Fruit fly (Drosophila melanogaster) whole organism, prepupa: ENCODE measurements around the gene CG15544.

Experiments
- Blimp-1 ChIP-seq: fragments of 200-800 bp; sonication (Bioruptor generic); optimal IDR thresholded peaks from 3 replicates; lab custom pipeline; 2017; ENCODE audit warnings: missing biosample characterization, missing genetic modification characterization, mild to moderate bottlenecking, moderate library complexity, missing genetic modification reagents
- CG11294 ChIP-seq: fragments of 200-800 bp; sonication (Bioruptor generic); IDR thresholded peaks from 2 replicates; pipeline ENCODE4 v1.3.6; 2022; ENCODE audit warnings: missing biosample characterization, missing genetic modification characterization
- CG11762 ChIP-seq: fragments of 200-800 bp; sonication (Bioruptor generic); optimal IDR thresholded peaks from 3 replicates; lab custom pipeline; 2016; ENCODE audit warnings: missing biosample characterization, missing genetic modification characterization; ENCODE audit not compliant: insufficient read depth
- CG15336 ChIP-seq: fragments of 200-800 bp; sonication (Bioruptor generic); IDR thresholded peaks from 2 replicates; pipeline ENCODE4 v1.3.6; 2022; ENCODE audit warnings: missing biosample characterization, missing genetic modification characterization
- CG1621 ChIP-seq: fragments of 200-800 bp; sonication (Bioruptor generic); optimal IDR thresholded peaks from 3 replicates; lab custom pipeline; 2018; ENCODE audit warnings: missing biosample characterization, mild to moderate bottlenecking, missing genetic modification characterization
- CG16779 ChIP-seq: fragments of 200-800 bp; sonication (Bioruptor generic); optimal IDR thresholded peaks from 3 replicates; lab custom pipeline; 2017; ENCODE audit warnings: missing biosample characterization, mild to moderate bottlenecking, missing genetic modification characterization
- CG3032 ChIP-seq: fragments of 200-800 bp; optimal IDR thresholded peaks from 2 replicates; lab custom pipeline; 2019; ENCODE audit warnings: missing biosample characterization, mild to moderate bottlenecking, missing genetic modification characterization, moderate library complexity
- CG31627 ChIP-seq: fragments of 200-800 bp; sonication (Bioruptor generic); optimal IDR thresholded peaks from 3 replicates; lab custom pipeline; 2016; ENCODE audit warnings: missing biosample characterization, missing genetic modification characterization
- CG34406 ChIP-seq: fragments of 200-800 bp; sonication (Bioruptor generic); optimal IDR thresholded peaks from 3 replicates; lab custom pipeline; 2016; ENCODE audit warnings: missing biosample characterization, missing genetic modification characterization
- CG6276 ChIP-seq: fragments of 200-800 bp; sonication (Bioruptor generic); optimal IDR thresholded peaks from 2 replicates; lab custom pipeline; 2017; ENCODE audit warnings: missing biosample characterization, mild to moderate bottlenecking, missing genetic modification characterization
- CG6792 ChIP-seq: fragments of 200-800 bp; sonication (Bioruptor generic); optimal IDR thresholded peaks from 3 replicates; lab custom pipeline; 2016; ENCODE audit warnings: missing biosample characterization, missing genetic modification characterization
- CG6854 ChIP-seq: fragments of 200-800 bp; sonication (Bioruptor generic); optimal IDR thresholded peaks from 2 replicates; lab custom pipeline; 2017; ENCODE audit warnings: missing biosample characterization, mild to moderate bottlenecking, missing genetic modification characterization
- CG7368 ChIP-seq: fragments of 200-800 bp; sonication (Bioruptor generic); optimal IDR thresholded peaks from 3 replicates; lab custom pipeline; 2016; ENCODE audit warnings: missing biosample characterization, missing genetic modification characterization
- CG8119 ChIP-seq: fragments of 200-800 bp; sonication (Bioruptor generic); IDR thresholded peaks from 3 replicates; pipeline ENCODE4 v1.3.6; 2022; ENCODE audit warnings: missing biosample characterization, missing genetic modification characterization
- CG8319 ChIP-seq: fragments of 200-800 bp; sonication (Bioruptor generic); optimal IDR thresholded peaks from 3 replicates; lab custom pipeline; 2016; ENCODE audit warnings: missing biosample characterization, missing genetic modification characterization
- CG9139 ChIP-seq: fragments of 200-800 bp; sonication (Bioruptor generic); optimal IDR thresholded peaks from 3 replicates; lab custom pipeline; 2017; ENCODE audit warnings: missing biosample characterization, mild to moderate bottlenecking, missing genetic modification characterization
- Eip75B ChIP-seq: fragments of 200-800 bp; sonication (Bioruptor generic); optimal IDR thresholded peaks from 3 replicates; lab custom pipeline; 2016; ENCODE audit warnings: missing biosample characterization, missing genetic modification characterization
- Eip78C ChIP-seq: fragments of 200-800 bp; sonication (Bioruptor generic); peaks from one replicate; lab custom pipeline; 2016; ENCODE audit warnings: missing biosample characterization, missing genetic modification characterization
- Ets21C ChIP-seq: fragments of 200-800 bp; sonication (Bioruptor generic); optimal IDR thresholded peaks from 3 replicates; lab custom pipeline; 2016; ENCODE audit warnings: missing biosample characterization, missing genetic modification characterization
- Ets96B ChIP-seq: fragments of 200-800 bp; optimal IDR thresholded peaks from 2 replicates; lab custom pipeline; 2019; ENCODE audit warnings: missing biosample characterization, mild to moderate bottlenecking, missing genetic modification characterization, moderate library complexity
- Gug ChIP-seq: fragments of 200-800 bp; sonication (Bioruptor generic); IDR thresholded peaks from 2 replicates; pipeline ENCODE4 v1.3.6; 2022; ENCODE audit warnings: missing biosample characterization, missing genetic modification characterization
- Hr38 ChIP-seq: sonication (Bioruptor generic); optimal IDR thresholded peaks from 2 replicates; lab custom pipeline; 2016; ENCODE audit warnings: missing biosample characterization, missing genetic modification characterization
- Hr39 ChIP-seq: fragments of 200-800 bp; sonication (Bioruptor generic); optimal IDR thresholded peaks from 2 replicates; lab custom pipeline; 2016; ENCODE audit warnings: missing biosample characterization, missing genetic modification characterization
- Hr4 ChIP-seq: fragments of 200-800 bp; sonication (Bioruptor generic); optimal IDR thresholded peaks from 3 replicates; lab custom pipeline; 2016; ENCODE audit warnings: missing biosample characterization, missing genetic modification characterization
- Lpt ChIP-seq: fragments of 200-800 bp; sonication (Bioruptor generic); optimal IDR thresholded peaks from 3 replicates; lab custom pipeline; 2016; ENCODE audit warnings: missing biosample characterization, missing genetic modification characterization
- OdsH ChIP-seq: fragments of 200-800 bp; sonication (Bioruptor generic); optimal IDR thresholded peaks from 3 replicates; lab custom pipeline; 2016; ENCODE audit warnings: missing biosample characterization, missing genetic modification characterization
- Smox ChIP-seq: fragments of 200-800 bp; sonication (Bioruptor generic); optimal IDR thresholded peaks from 3 replicates; lab custom pipeline; 2016; ENCODE audit warnings: missing biosample characterization, missing genetic modification characterization
- Sox102F ChIP-seq: fragments of 200-800 bp; sonication (Bioruptor generic); optimal IDR thresholded peaks from 2 replicates; lab custom pipeline; 2016; ENCODE audit warnings: missing biosample characterization, mild to moderate bottlenecking, missing genetic modification characterization
- achi ChIP-seq: fragments of 200-800 bp; sonication (Bioruptor generic); optimal IDR thresholded peaks from 3 replicates; lab custom pipeline; 2016; ENCODE audit warnings: missing biosample characterization, missing genetic modification characterization
- acj6 ChIP-seq: fragments of 200-800 bp; sonication (Bioruptor generic); optimal IDR thresholded peaks from 3 replicates; lab custom pipeline; 2016; ENCODE audit warnings: missing biosample characterization, missing genetic modification characterization
- dsx ChIP-seq: fragments of 200-800 bp; optimal IDR thresholded peaks from 3 replicates; lab custom pipeline; 2019; ENCODE audit warnings: missing biosample characterization, mild to moderate bottlenecking, missing genetic modification characterization, moderate library complexity; ENCODE audit not compliant: poor library complexity, severe bottlenecking
- eg ChIP-seq: fragments of 200-800 bp; sonication (Bioruptor generic); IDR thresholded peaks from 3 replicates; pipeline ENCODE4 v1.3.6; 2022; ENCODE audit warnings: missing biosample characterization, missing genetic modification characterization
- fd59A ChIP-seq: fragments of 200-800 bp; sonication (Bioruptor generic); optimal IDR thresholded peaks from 2 replicates; lab custom pipeline; 2017; ENCODE audit warnings: missing biosample characterization, mild to moderate bottlenecking, missing genetic modification characterization, missing genetic modification reagents
- fd85E ChIP-seq: fragments of 200-800 bp; sonication (Bioruptor generic); optimal IDR thresholded peaks from 3 replicates; lab custom pipeline; 2016; ENCODE audit warnings: missing biosample characterization, missing genetic modification characterization
- fkh ChIP-seq: fragments of 200-800 bp; sonication (Bioruptor generic); optimal IDR thresholded peaks from 3 replicates; lab custom pipeline; 2017; ENCODE audit warnings: missing biosample characterization, mild to moderate bottlenecking, missing genetic modification characterization, moderate library complexity
- net ChIP-seq: fragments of 200-800 bp; sonication (Bioruptor generic); optimal IDR thresholded peaks from 3 replicates; lab custom pipeline; 2016; ENCODE audit warnings: missing biosample characterization, missing genetic modification characterization
- pdm3 ChIP-seq: fragments of 200-800 bp; sonication (Bioruptor generic); optimal IDR thresholded peaks from 3 replicates; lab custom pipeline; 2016; ENCODE audit warnings: missing biosample characterization, missing genetic modification characterization
- salr ChIP-seq, 2 experiments: fragments of 200-800 bp; sonication (Bioruptor generic); optimal IDR thresholded peaks; 3 replicates each; lab custom pipeline; 2016 to 2018; ENCODE audit warnings: missing biosample characterization in 2 of 2, missing genetic modification characterization in 2 of 2, mild to moderate bottlenecking in 1 of 2
- spab ChIP-seq: fragments of 200-800 bp; sonication (Bioruptor generic); optimal IDR thresholded peaks from 2 replicates; lab custom pipeline; 2017; ENCODE audit warnings: missing biosample characterization, mild to moderate bottlenecking, missing genetic modification characterization, missing genetic modification reagents
- ss ChIP-seq, 2 experiments: fragments of 200-800 bp; sonication (Bioruptor generic); optimal IDR thresholded peaks; 2 replicates in 1 of 2; 3 replicates in 1 of 2; lab custom pipeline; 2017 to 2018; ENCODE audit warnings: mild to moderate bottlenecking in 2 of 2, missing biosample characterization in 2 of 2, missing genetic modification characterization in 2 of 2, moderate library complexity in 1 of 2
- svp ChIP-seq: fragments of 200-800 bp; sonication (Bioruptor generic); peaks from one replicate; lab custom pipeline; 2016; ENCODE audit warnings: missing biosample characterization, missing genetic modification characterization
- topi ChIP-seq: fragments of 200-800 bp; sonication (Bioruptor generic); optimal IDR thresholded peaks from 3 replicates; lab custom pipeline; 2016; ENCODE audit warnings: missing biosample characterization, missing genetic modification characterization
- vri ChIP-seq: fragments of 200-800 bp; sonication (Bioruptor generic); optimal IDR thresholded peaks from 3 replicates; lab custom pipeline; 2016; ENCODE audit warnings: missing biosample characterization, mild to moderate bottlenecking, missing genetic modification characterization

The CG15544 gene

DNA sequence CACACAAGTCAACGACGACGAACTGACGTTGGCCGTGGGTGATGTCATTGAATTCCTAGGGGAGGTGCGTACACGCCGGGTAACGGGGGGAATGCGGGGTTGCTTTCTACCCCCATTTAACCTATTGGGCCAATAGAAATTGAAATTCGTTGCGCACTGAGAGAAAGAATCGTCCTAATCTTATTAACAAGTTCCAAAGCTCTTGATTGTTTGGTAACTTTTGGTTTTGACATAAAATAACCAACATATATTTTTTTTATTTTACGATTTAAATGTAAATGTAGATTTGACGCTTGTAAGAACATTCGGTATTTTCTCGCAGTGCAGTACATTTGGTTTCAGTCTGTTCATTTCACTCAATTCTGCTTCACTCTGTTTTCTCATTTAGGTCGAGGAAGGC lies 10.4 kb upstream of the CG15544 start (continued):
- TF ChIP-seq CG34406 (GFP tag; lab: Kevin White, UChicago), result peak; percentile 35
- peak; percentile 50 for TF ChIP-seq CG6792 (GFP tag; lab: Kevin White, UChicago)
- TF ChIP-seq spab, result no peak
- TF ChIP-seq achi (GFP tag; lab: Kevin White, UChicago), result peak; percentile 33
- TF ChIP-seq Lpt (GFP tag; lab: Kevin White, UChicago), result no peak
- peak; percentile 57 for TF ChIP-seq Eip75B (GFP tag; lab: Kevin White, UChicago)
- peak in 1 of 2 experiments; percentile 20 for TF ChIP-seq ss (GFP tag; optimal IDR thresholded peaks at IDR 0.05; lab: Kevin White, UChicago)
- peak; percentile 1 for TF ChIP-seq CG11762
- TF ChIP-seq Ets21C, result peak; percentile 12
- TF ChIP-seq dsx (GFP tag; lab: Kevin White, UChicago), result peak; percentile 24
- TF ChIP-seq Smox, result peak; percentile 38
- no peak for TF ChIP-seq CG16779 (tag; lab: Kevin White, UChicago)
- no peak for TF ChIP-seq fd85E (GFP tag; lab: Kevin White, UChicago)
- 0 out of 3 replicates have a peak, but pooled peaks have one; percentile 21 for TF ChIP-seq CG8119 (GFP tag; lab: Robert Waterston, UW)
- 0 out of 2 replicates have a peak, but pooled peaks have one; percentile 14 for TF ChIP-seq CG11294 (GFP tag; lab: Robert Waterston, UW)
- peak; percentile 56 for TF ChIP-seq vri
- no peak for TF ChIP-seq CG1621
- peak; percentile 76 for TF ChIP-seq Eip78C (GFP tag; lab: Kevin White, UChicago)
- no peak; the same call in 1 of the 2 replicates for TF ChIP-seq Gug
- peak; percentile 55 for TF ChIP-seq Hr39 (GFP tag; lab: Kevin White, UChicago)

DNA sequence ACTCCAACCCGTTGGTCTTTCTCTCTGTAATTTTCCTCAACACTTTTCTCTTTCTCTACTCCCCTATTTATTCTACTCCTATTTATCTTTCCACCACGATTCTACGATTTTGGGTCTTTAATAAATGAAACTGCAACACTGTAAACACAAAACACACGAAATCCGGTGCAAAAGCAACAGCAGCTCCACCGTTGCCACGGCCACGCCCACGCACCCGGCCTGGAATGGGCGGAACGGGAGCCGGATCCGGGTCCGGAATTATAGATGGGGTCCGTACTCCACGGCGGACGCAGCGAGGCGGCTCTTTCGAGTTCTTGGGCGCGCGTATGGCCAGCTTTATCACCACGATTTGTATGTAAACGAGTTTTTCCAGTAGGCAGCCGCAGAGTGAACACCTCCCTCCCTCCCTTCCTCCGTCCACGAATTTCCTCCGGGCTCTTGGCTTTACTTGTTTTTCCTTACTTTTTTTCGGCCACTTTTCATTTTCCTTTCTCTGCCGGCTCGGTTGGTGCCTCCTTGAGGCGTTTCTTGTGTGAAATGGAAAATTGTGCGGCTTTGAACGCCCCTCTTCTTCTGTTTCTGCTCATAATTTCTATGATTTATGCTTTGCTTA lies 6.8 kb upstream of the CG15544 start:
- TF ChIP-seq dsx (GFP tag; lab: Kevin White, UChicago), result no peak
- no peak for TF ChIP-seq CG11294 (GFP tag; lab: Robert Waterston, UW)
- no peak for TF ChIP-seq Hr39 (GFP tag; lab: Kevin White, UChicago)
- no peak for TF ChIP-seq net (GFP tag; lab: Kevin White, UChicago)
- no peak for TF ChIP-seq CG6854
- no peak for TF ChIP-seq eg (GFP tag; lab: Robert Waterston, UW)
- no peak for TF ChIP-seq Hr38 (GFP tag; lab: Kevin White, UChicago)
- TF ChIP-seq OdsH (GFP tag; lab: Kevin White, UChicago), result no peak
- TF ChIP-seq CG1621, result peak; percentile 75
- TF ChIP-seq Smox, result no peak
- TF ChIP-seq fkh (GFP tag; lab: Kevin White, UChicago), result peak; percentile 62
- no peak for TF ChIP-seq fd85E (GFP tag; lab: Kevin White, UChicago)
- no peak for TF ChIP-seq Sox102F (GFP tag; lab: Kevin White, UChicago)
- no peak for TF ChIP-seq CG8319 (GFP tag; lab: Kevin White, UChicago)
- no peak for TF ChIP-seq pdm3 (GFP tag; lab: Kevin White, UChicago)
- no peak for TF ChIP-seq CG6792 (GFP tag; lab: Kevin White, UChicago)
- no peak for TF ChIP-seq fd59A (GFP tag; lab: Kevin White, UChicago)
- peak in 1 of 2 experiments; percentile 63 for TF ChIP-seq salr (GFP tag; optimal IDR thresholded peaks at IDR 0.05; lab: Kevin White, UChicago)
- no peak for TF ChIP-seq Eip75B (GFP tag; lab: Kevin White, UChicago)
- TF ChIP-seq acj6 (GFP tag; lab: Kevin White, UChicago), result no peak

DNA sequence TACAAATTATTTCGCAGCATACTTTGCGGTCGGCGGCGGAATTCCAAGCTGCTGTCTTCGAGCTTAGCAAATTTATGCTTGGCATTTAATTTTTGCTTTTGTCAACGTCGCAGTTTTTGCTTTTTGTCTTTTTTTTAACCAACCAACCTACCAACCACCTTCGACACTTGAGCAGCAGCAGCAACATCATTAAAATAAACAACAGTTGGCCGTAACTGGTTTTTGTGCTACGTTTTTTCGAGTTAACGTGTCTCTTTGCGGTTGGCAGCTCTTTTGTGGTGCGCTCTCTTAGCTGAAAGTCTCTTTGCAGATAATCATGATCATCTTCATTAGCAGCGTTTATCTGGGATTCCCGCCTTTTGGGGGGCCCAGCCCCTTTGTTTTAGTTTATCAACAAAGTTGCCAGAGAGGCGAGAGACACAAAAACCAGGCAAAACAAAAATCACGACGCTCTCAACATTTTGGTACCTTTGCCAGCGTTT lies 5.6 kb upstream of the CG15544 start:
- TF ChIP-seq Blimp-1 (GFP tag; lab: Kevin White, UChicago), result no peak
- TF ChIP-seq spab, result peak; percentile 50
- TF ChIP-seq Eip75B (GFP tag; lab: Kevin White, UChicago), result no peak
- no peak for TF ChIP-seq salr (GFP tag; optimal IDR thresholded peaks at IDR 0.05; lab: Kevin White, UChicago)
- TF ChIP-seq CG6792 (GFP tag; lab: Kevin White, UChicago), result no peak
- no peak for TF ChIP-seq CG11294 (GFP tag; lab: Robert Waterston, UW)
- peak; percentile 24 for TF ChIP-seq Ets96B
- TF ChIP-seq fd85E (GFP tag; lab: Kevin White, UChicago), result no peak
- TF ChIP-seq CG3032, result no peak
- peak; percentile 5 for TF ChIP-seq achi (GFP tag; lab: Kevin White, UChicago)
- peak; percentile 7; the same call in 1 of the 2 replicates for TF ChIP-seq CG15336 (GFP tag; lab: Robert Waterston, UW)
- TF ChIP-seq CG31627 (GFP tag; lab: Kevin White, UChicago), result no peak
- TF ChIP-seq acj6 (GFP tag; lab: Kevin White, UChicago), result no peak
- TF ChIP-seq topi (GFP tag; lab: Kevin White, UChicago), result no peak
- TF ChIP-seq dsx (GFP tag; lab: Kevin White, UChicago), result peak; percentile 97
- TF ChIP-seq vri, result no peak
- TF ChIP-seq CG6276 (GFP tag; lab: Kevin White, UChicago), result no peak
- TF ChIP-seq Eip78C (GFP tag; lab: Kevin White, UChicago), result peak; percentile 68
- TF ChIP-seq eg (GFP tag; lab: Robert Waterston, UW), result peak; percentile 17; the same call in 1 of the 3 replicates
- no peak for TF ChIP-seq pdm3 (GFP tag; lab: Kevin White, UChicago)
- TF ChIP-seq OdsH (GFP tag; lab: Kevin White, UChicago), result no peak
- no peak for TF ChIP-seq Hr4
- peak; percentile 66 for TF ChIP-seq CG9139 (GFP tag; lab: Kevin White, UChicago)
- no peak for TF ChIP-seq CG7368 (GFP tag; lab: Kevin White, UChicago)
- no peak for TF ChIP-seq svp
- no peak for TF ChIP-seq CG11762
- TF ChIP-seq CG8319 (GFP tag; lab: Kevin White, UChicago), result no peak
